Worm (Caenorhabditis elegans): ENCODE data around the gene C34C6.10.

- TF ChIP-seq snpc-4 (tag; optimal IDR thresholded peaks at IDR 0.05), result no peak
- TF ChIP-seq unc-55 (GFP tag; optimal IDR thresholded peaks at IDR 0.05), result no peak
- no peak for TF ChIP-seq elt-3 (tag; optimal IDR thresholded peaks at IDR 0.05)
- no peak for TF ChIP-seq C34F6.9 (tag; optimal IDR thresholded peaks at IDR 0.05)
- no peak for TF ChIP-seq mdl-1 (tag; optimal IDR thresholded peaks at IDR 0.05)
- no peak for TF ChIP-seq nhr-11 (tag; optimal IDR thresholded peaks at IDR 0.05)
- no peak for TF ChIP-seq ZK546.5 (tag; optimal IDR thresholded peaks at IDR 0.05)
Measured at ce11 chrII:8684824-8685223, 10.9 kb downstream of the C34C6.10 start, which contains the start of gene hgap-2.
